Worm (Caenorhabditis elegans) whole organism, late embryonic: ENCODE results near the gene dop-3.

ENCODE experiments used
- C38D4.7 ChIP-seq: fragments of 200-800 bp; sonication (Bioruptor generic); optimal IDR thresholded peaks from 2 replicates; lab custom pipeline; 2018; ENCODE audit warnings: mild to moderate bottlenecking, missing genetic modification characterization, moderate library complexity, missing compliant biosample characterization
- K09A11.1 ChIP-seq: sonication (generic microtip); optimal IDR thresholded peaks from 2 replicates; lab custom pipeline; 2017; ENCODE audit warnings: antibody characterized with exemption, mild to moderate bottlenecking, missing genetic modification characterization, missing compliant biosample characterization; ENCODE audit not compliant: insufficient read depth
- gmeb-2 ChIP-seq: sonication (generic microtip); optimal IDR thresholded peaks from 2 replicates; lab custom pipeline; 2016; ENCODE audit warnings: missing genetic modification characterization, inconsistent platforms, missing compliant biosample characterization
- hlh-13 ChIP-seq: fragments of 200-800 bp; sonication (Bioruptor generic); optimal IDR thresholded peaks from 2 replicates; lab custom pipeline; 2018; ENCODE audit warnings: mild to moderate bottlenecking, missing genetic modification characterization, missing compliant biosample characterization
- unc-3 ChIP-seq, 2 experiments: fragments of 200-800 bp in 1 of 2; sonication (Bioruptor generic) in 1 of 2; sonication (generic microtip) in 1 of 2; conservative IDR thresholded peaks in 1 of 2; optimal IDR thresholded peaks in 1 of 2; 2 replicates each; pipeline versions ENCODE4 v1.3.6 to Lab custom; 2016 to 2022; ENCODE audit warnings: missing compliant biosample characterization in 2 of 2, missing genetic modification characterization in 2 of 2, missing genetic modification reagents in 1 of 2

ce11 chrX:6591674-6592073, 22.1 kb upstream of the dop-3 start:
- TF ChIP-seq hlh-13 (GFP tag; lab: Kevin White, UChicago): no peak
- TF ChIP-seq C38D4.7: no peak
- TF ChIP-seq unc-3 (GFP tag; conservative IDR thresholded peaks at IDR 0.05; lab: Robert Waterston, UW): no peak
- no peak for TF ChIP-seq unc-3 (tag; optimal IDR thresholded peaks at IDR 0.05; lab: Kevin White, UChicago)
- TF ChIP-seq K09A11.1 (tag; lab: Kevin White, UChicago): no peak
- no peak for TF ChIP-seq gmeb-2 (tag; lab: Kevin White, UChicago)
